Worm (Caenorhabditis elegans) whole organism, midembryonic: ENCODE measurements around the gene gst-44.

Experiments used
- T22C8.4 ChIP-seq: fragments of 200-800 bp; sonication (Bioruptor generic); IDR thresholded peaks from 2 replicates; pipeline ENCODE4 v1.3.6; 2022; ENCODE audit warnings: missing genetic modification characterization, missing compliant biosample characterization
- cog-1 ChIP-seq: sonication (generic microtip); optimal IDR thresholded peaks from 2 replicates; lab custom pipeline; 2016; ENCODE audit warnings: missing genetic modification characterization, missing compliant biosample characterization
- flt-1 ChIP-seq: fragments of 200-800 bp; sonication (Bioruptor generic); IDR thresholded peaks from 2 replicates; pipeline ENCODE4 v1.3.6; 2022; ENCODE audit warnings: missing genetic modification characterization, missing compliant biosample characterization
- klf-2 ChIP-seq: fragments of 200-800 bp; sonication (Bioruptor generic); conservative IDR thresholded peaks from 2 replicates; pipeline ENCODE4 v1.3.6; 2022; ENCODE audit warnings: missing genetic modification reagents, missing genetic modification characterization, missing compliant biosample characterization
- med-1 ChIP-seq: sonication (generic microtip); optimal IDR thresholded peaks from 2 replicates; lab custom pipeline; 2017; ENCODE audit warnings: missing genetic modification characterization, mild to moderate bottlenecking, missing compliant biosample characterization, antibody characterized with exemption, missing genetic modification reagents; ENCODE audit not compliant: insufficient read depth
- ref-1 ChIP-seq: fragments of 200-800 bp; sonication (Bioruptor generic); conservative IDR thresholded peaks from 2 replicates; pipeline ENCODE4 v1.3.6; 2022; ENCODE audit warnings: missing genetic modification reagents, missing genetic modification characterization, missing compliant biosample characterization
- tab-1 ChIP-seq: fragments of 200-800 bp; sonication (Bioruptor generic); IDR thresholded peaks from 2 replicates; pipeline ENCODE4 v1.3.6; 2022; ENCODE audit warnings: missing genetic modification characterization, missing compliant biosample characterization
- ztf-23 ChIP-seq: fragments of 200-800 bp; sonication (Bioruptor generic); IDR thresholded peaks from 2 replicates; pipeline ENCODE4 v1.3.6; 2022; ENCODE audit warnings: missing genetic modification reagents, missing genetic modification characterization, missing compliant biosample characterization
- ztf-29 ChIP-seq: fragments of 200-800 bp; sonication (Bioruptor generic); IDR thresholded peaks from 2 replicates; pipeline ENCODE4 v1.3.6; 2022; ENCODE audit warnings: missing genetic modification reagents, missing genetic modification characterization, missing compliant biosample characterization

gst-44 gene

ce11 chrV:16405366-16405765 is 14.7 kb downstream of the gst-44 start:
- no peak for TF ChIP-seq klf-2 (GFP tag; lab: Robert Waterston, UW)
- TF ChIP-seq cog-1 (tag; lab: Kevin White, UChicago) = no peak
- TF ChIP-seq ref-1 (GFP tag; lab: Robert Waterston, UW) = no peak
- TF ChIP-seq ztf-23 (GFP tag; lab: Robert Waterston, UW) = no peak
- no peak for TF ChIP-seq T22C8.4 (GFP tag; lab: Robert Waterston, UW)
- TF ChIP-seq tab-1 (GFP tag; lab: Robert Waterston, UW) = no peak
- TF ChIP-seq med-1 (GFP tag; lab: Kevin White, UChicago) = no peak
- no peak for TF ChIP-seq flt-1
- TF ChIP-seq ztf-29 (GFP tag; lab: Robert Waterston, UW) = no peak

- TF ChIP-seq tab-1 (GFP tag; lab: Robert Waterston, UW) (no peak), T22C8.4 (GFP tag; lab: Robert Waterston, UW) (no peak), cog-1 (tag; lab: Kevin White, UChicago) (no peak), ztf-29 (GFP tag; lab: Robert Waterston, UW) (no peak), ztf-23 (GFP tag; lab: Robert Waterston, UW) (no peak), klf-2 (GFP tag; lab: Robert Waterston, UW) (no peak), med-1 (GFP tag; lab: Kevin White, UChicago) (no peak)
Observed at ce11 chrV:16406357-16406756, 15.7 kb downstream of the gst-44 start.

- TF ChIP-seq cog-1 (tag; lab: Kevin White, UChicago) (no peak), ref-1 (GFP tag; lab: Robert Waterston, UW) (no peak), med-1 (GFP tag; lab: Kevin White, UChicago) (no peak), klf-2 (GFP tag; lab: Robert Waterston, UW) (no peak), tab-1 (GFP tag; lab: Robert Waterston, UW) (no peak), flt-1 (no peak), ztf-29 (GFP tag; lab: Robert Waterston, UW) (no peak), T22C8.4 (GFP tag; lab: Robert Waterston, UW) (no peak), ztf-23 (GFP tag; lab: Robert Waterston, UW) (no peak)
Observed at ce11 chrV:16407663-16408062, 17.0 kb downstream of the gst-44 start, which contains the start of gene F26D2.3. Gene F26D2.3 (plus strand): TSS chrV:16407963.

ce11 chrV:16410521-16410920 is 19.8 kb downstream of the gst-44 start, which contains the start of gene srh-145:
Gene srh-145 (plus strand): TSS chrV:16410713.
- TF ChIP-seq flt-1 (no peak), cog-1 (tag; lab: Kevin White, UChicago) (no peak), ztf-23 (GFP tag; lab: Robert Waterston, UW) (no peak), ztf-29 (GFP tag; lab: Robert Waterston, UW) (no peak), T22C8.4 (GFP tag; lab: Robert Waterston, UW) (no peak), ref-1 (GFP tag; lab: Robert Waterston, UW) (no peak), tab-1 (GFP tag; lab: Robert Waterston, UW) (no peak), klf-2 (GFP tag; lab: Robert Waterston, UW) (no peak), med-1 (GFP tag; lab: Kevin White, UChicago) (no peak)

- TF ChIP-seq T22C8.4 (GFP tag; lab: Robert Waterston, UW) = no peak
- TF ChIP-seq klf-2 (GFP tag; lab: Robert Waterston, UW) = no peak
- no peak for TF ChIP-seq ztf-23 (GFP tag; lab: Robert Waterston, UW)
- TF ChIP-seq tab-1 (GFP tag; lab: Robert Waterston, UW) = no peak
- no peak for TF ChIP-seq ref-1 (GFP tag; lab: Robert Waterston, UW)
- no peak for TF ChIP-seq flt-1
- no peak for TF ChIP-seq cog-1 (tag; lab: Kevin White, UChicago)
- TF ChIP-seq med-1 (GFP tag; lab: Kevin White, UChicago) = no peak
- TF ChIP-seq ztf-29 (GFP tag; lab: Robert Waterston, UW) = no peak
Observed at ce11 chrV:16417014-16417413, 26.3 kb downstream of the gst-44 start, which contains the start of gene str-55. Gene str-55 (minus strand): TSS chrV:16417114.

ce11 chrV:16419769-16420168 is 29.1 kb downstream of the gst-44 start, which contains the start of gene F26D2.16:
Gene F26D2.16 (minus strand): TSS chrV:16419869.
- TF ChIP-seq T22C8.4 (GFP tag; lab: Robert Waterston, UW) (no peak), cog-1 (tag; lab: Kevin White, UChicago) (no peak), ztf-29 (GFP tag; lab: Robert Waterston, UW) (no peak), ztf-23 (GFP tag; lab: Robert Waterston, UW) (no peak), tab-1 (GFP tag; lab: Robert Waterston, UW) (no peak), ref-1 (GFP tag; lab: Robert Waterston, UW) (no peak), med-1 (GFP tag; lab: Kevin White, UChicago) (no peak), flt-1 (no peak), klf-2 (GFP tag; lab: Robert Waterston, UW) (no peak)

ce11 chrV:16420696-16421095 is 30.0 kb downstream of the gst-44 start, which contains the start of gene srw-48:
Gene srw-48 (plus strand): TSS chrV:16420996.
- TF ChIP-seq ref-1 (GFP tag; lab: Robert Waterston, UW) (no peak), ztf-23 (GFP tag; lab: Robert Waterston, UW) (no peak)

ce11 chrV:16424428-16424827 is 33.7 kb downstream of the gst-44 start, which contains the start of gene srw-29:
Gene srw-29 (minus strand): TSS chrV:16424528.
- TF ChIP-seq klf-2 (GFP tag; lab: Robert Waterston, UW) (no peak), ztf-23 (GFP tag; lab: Robert Waterston, UW) (no peak), flt-1 (no peak), med-1 (GFP tag; lab: Kevin White, UChicago) (no peak), tab-1 (GFP tag; lab: Robert Waterston, UW) (no peak)

ce11 chrV:16429503-16429902 is 38.8 kb downstream of the gst-44 start, which contains the start of gene F26D2.10:
Gene F26D2.10 (minus strand): TSS chrV:16429603.
- TF ChIP-seq flt-1 = no peak
- TF ChIP-seq ztf-23 (GFP tag; lab: Robert Waterston, UW) = no peak
- no peak for TF ChIP-seq T22C8.4 (GFP tag; lab: Robert Waterston, UW)
- no peak for TF ChIP-seq ztf-29 (GFP tag; lab: Robert Waterston, UW)
